Worm (Caenorhabditis elegans) whole organism, young adult: ENCODE measurements around the gene gldi-1.
"Not testable (repeated sequence)": the region's sequence is repeated elsewhere in the genome, so short reads cannot be mapped to it uniquely, and the experiment has no call there.

Source experiments
- F22D6.2 ChIP-seq: sonication (generic microtip); optimal IDR thresholded peaks from 2 replicates; lab custom pipeline; 2016; ENCODE audit warnings: mild to moderate bottlenecking, missing genetic modification characterization, missing compliant biosample characterization
- F33H1.4 ChIP-seq: fragments of 200-800 bp; sonication (Bioruptor generic); IDR thresholded peaks from 2 replicates; pipeline ENCODE4 v1.3.6; 2022; ENCODE audit warnings: missing genetic modification reagents, missing genetic modification characterization, missing compliant biosample characterization
- F57A8.1 ChIP-seq: fragments of 200-800 bp; sonication (Bioruptor generic); optimal IDR thresholded peaks from 2 replicates; lab custom pipeline; 2018; ENCODE audit warnings: mild to moderate bottlenecking, missing genetic modification characterization, moderate library complexity, missing compliant biosample characterization
- K11D2.4 ChIP-seq: fragments of 200-800 bp; sonication (Bioruptor generic); IDR thresholded peaks from 2 replicates; pipeline ENCODE4 v1.3.6; 2022; ENCODE audit warnings: missing genetic modification reagents, missing genetic modification characterization, missing compliant biosample characterization
- Y67H2A.10 ChIP-seq: fragments of 200-800 bp; sonication (Bioruptor generic); conservative IDR thresholded peaks from 2 replicates; pipeline ENCODE4 v1.3.6; 2022; ENCODE audit warnings: missing genetic modification reagents, missing genetic modification characterization, missing compliant biosample characterization
- cebp-1 ChIP-seq, 2 experiments: fragments of 200-800 bp in 1 of 2; sonication (Bioruptor generic) in 1 of 2; sonication (generic microtip) in 1 of 2; IDR thresholded peaks in 1 of 2; optimal IDR thresholded peaks in 1 of 2; 2 replicates each; pipeline versions ENCODE4 v1.3.6 to Lab custom; 2017 to 2022; ENCODE audit warnings: missing compliant biosample characterization in 2 of 2, missing genetic modification characterization in 2 of 2, mild to moderate bottlenecking in 1 of 2, missing genetic modification reagents in 1 of 2, moderate library complexity in 1 of 2
- ceh-100 ChIP-seq: fragments of 200-800 bp; sonication (Bioruptor generic); IDR thresholded peaks from 2 replicates; pipeline ENCODE4 v1.3.6; 2022; ENCODE audit warnings: missing genetic modification reagents, missing genetic modification characterization, missing compliant biosample characterization
- ceh-58 ChIP-seq: fragments of 200-800 bp; sonication (Bioruptor generic); IDR thresholded peaks from 2 replicates; pipeline ENCODE4 v1.3.6; 2022; ENCODE audit warnings: missing genetic modification characterization, missing compliant biosample characterization
- ceh-91 ChIP-seq: fragments of 200-800 bp; sonication (Bioruptor generic); IDR thresholded peaks from 2 replicates; pipeline ENCODE4 v1.3.6; 2022; ENCODE audit warnings: missing genetic modification reagents, missing genetic modification characterization, missing compliant biosample characterization
- efl-1 ChIP-seq: fragments of 150-350 bp; optimal IDR thresholded peaks from 2 replicates; lab custom pipeline; 2014; ENCODE audit warnings: missing biosample characterization, missing genetic modification reagents, missing genetic modification characterization
- egrh-3 ChIP-seq: fragments of 200-800 bp; sonication (Bioruptor generic); IDR thresholded peaks from 2 replicates; pipeline ENCODE4 v1.3.6; 2022; ENCODE audit warnings: missing genetic modification reagents, missing genetic modification characterization, missing compliant biosample characterization
- hmg-1.2 ChIP-seq: fragments of 200-800 bp; sonication (Bioruptor generic); IDR thresholded peaks from 2 replicates; pipeline ENCODE4 v1.3.6; 2022; ENCODE audit warnings: missing genetic modification reagents, missing genetic modification characterization, missing compliant biosample characterization
- hrde-1 ChIP-seq: sonication (generic microtip); optimal IDR thresholded peaks from 2 replicates; lab custom pipeline; 2016; ENCODE audit warnings: missing genetic modification characterization, mild to moderate bottlenecking, missing compliant biosample characterization, moderate library complexity, missing genotype, missing genetic modification reagents, borderline replicate concordance
- hsf-1 ChIP-seq: fragments of 200-800 bp; sonication (Bioruptor generic); IDR thresholded peaks from 2 replicates; pipeline ENCODE4 v1.3.6; 2022; ENCODE audit warnings: missing genetic modification reagents, missing genetic modification characterization, missing compliant biosample characterization
- let-607 ChIP-seq, 2 experiments: fragments of 200-800 bp in 1 of 2; sonication (Bioruptor generic) in 1 of 2; sonication (generic microtip) in 1 of 2; optimal IDR thresholded peaks; 2 replicates each; lab custom pipeline; 2016 to 2018; ENCODE audit warnings: mild to moderate bottlenecking in 2 of 2, missing compliant biosample characterization in 2 of 2, missing genetic modification characterization in 2 of 2, moderate library complexity in 2 of 2, missing genotype in 1 of 2
- lin-26 ChIP-seq: fragments of 200-800 bp; sonication (Bioruptor generic); IDR thresholded peaks from 2 replicates; pipeline ENCODE4 v1.3.6; 2022; ENCODE audit warnings: missing genetic modification reagents, missing genetic modification characterization, missing compliant biosample characterization
- lsl-1 ChIP-seq: fragments of 200-800 bp; sonication (Bioruptor generic); optimal IDR thresholded peaks from 2 replicates; lab custom pipeline; 2018; ENCODE audit warnings: mild to moderate bottlenecking, missing genetic modification characterization, moderate library complexity, missing compliant biosample characterization
- madf-10 ChIP-seq: sonication (generic microtip); optimal IDR thresholded peaks from 2 replicates; lab custom pipeline; 2016; ENCODE audit warnings: mild to moderate bottlenecking, missing genetic modification characterization, missing compliant biosample characterization
- madf-8 ChIP-seq: fragments of 200-800 bp; sonication (Bioruptor generic); conservative IDR thresholded peaks from 2 replicates; pipeline ENCODE4 v1.3.6; 2022; ENCODE audit warnings: missing genetic modification reagents, missing genetic modification characterization, missing compliant biosample characterization
- mes-4 ChIP-seq: sonication (generic microtip); optimal IDR thresholded peaks from 2 replicates; lab custom pipeline; 2016; ENCODE audit warnings: missing genotype, missing genetic modification characterization, missing compliant biosample characterization
- nfya-1 ChIP-seq: sonication (generic microtip); optimal IDR thresholded peaks from 2 replicates; lab custom pipeline; 2017; ENCODE audit warnings: antibody characterized with exemption, missing compliant biosample characterization, missing genetic modification characterization, borderline replicate concordance; ENCODE audit not compliant: insufficient read depth
- nfyb-1 ChIP-seq: fragments of 200-800 bp; sonication (Bioruptor generic); IDR thresholded peaks from 2 replicates; pipeline ENCODE4 v1.3.6; 2022; ENCODE audit warnings: missing genetic modification reagents, missing genetic modification characterization, missing compliant biosample characterization
- nhr-120 ChIP-seq: fragments of 200-800 bp; sonication (Bioruptor generic); IDR thresholded peaks from 2 replicates; pipeline ENCODE4 v1.3.6; 2022; ENCODE audit warnings: missing genetic modification characterization, missing compliant biosample characterization
- nhr-80 ChIP-seq: sonication (generic microtip); optimal IDR thresholded peaks from 2 replicates; lab custom pipeline; 2016; ENCODE audit warnings: missing genetic modification characterization, missing compliant biosample characterization
- repo-1 ChIP-seq: sonication (generic microtip); optimal IDR thresholded peaks from 2 replicates; lab custom pipeline; 2017; ENCODE audit warnings: mild to moderate bottlenecking, missing genetic modification characterization, missing compliant biosample characterization
- rpc-1 ChIP-seq, 2 experiments: fragments of 150-350 bp in 1 of 2; sonication (generic microtip) in 1 of 2; optimal IDR thresholded peaks; 2 replicates each; lab custom pipeline; 2014 to 2018; ENCODE audit warnings: missing biosample characterization in 1 of 2, missing genetic modification characterization in 1 of 2, missing genetic modification reagents in 1 of 2, missing genotype in 1 of 2
- snpc-3.4 ChIP-seq: sonication (generic microtip); optimal IDR thresholded peaks from 2 replicates; lab custom pipeline; 2017; ENCODE audit warnings: missing genetic modification characterization, mild to moderate bottlenecking, missing compliant biosample characterization, antibody characterized with exemption, moderate library complexity, missing genotype, missing genetic modification reagents
- xnd-1 ChIP-seq: sonication (generic microtip); optimal IDR thresholded peaks from 2 replicates; lab custom pipeline; 2016; ENCODE audit warnings: missing genotype, missing genetic modification reagents, missing genetic modification characterization, missing compliant biosample characterization

Gene gldi-1

ce11 chrII:457790-458189 lies 26.4 kb downstream of the gldi-1 start, which contains the start of gene gvd-1:
gvd-1 (minus strand) TSS chrII:457890.
- TF ChIP-seq ceh-100 (GFP tag; lab: Robert Waterston, UW) (no peak), ceh-58 (GFP tag; lab: Robert Waterston, UW) (no peak), F22D6.2 (tag; lab: Kevin White, UChicago) (no peak), lin-26 (GFP tag; lab: Robert Waterston, UW) (no peak), hrde-1 (tag; lab: Kevin White, UChicago) (no peak), nhr-80 (no peak), nhr-120 (GFP tag; lab: Robert Waterston, UW) (no peak), F57A8.1 (GFP tag; lab: Kevin White, UChicago) (no peak), madf-10 (tag; lab: Kevin White, UChicago) (no peak), efl-1 (no peak), egrh-3 (GFP tag; lab: Robert Waterston, UW) (no peak), mes-4 (no peak), hmg-1.2 (no peak), nfyb-1 (GFP tag; lab: Robert Waterston, UW) (no peak), nfya-1 (no peak), Y67H2A.10 (GFP tag; lab: Robert Waterston, UW) (no peak)

- TF ChIP-seq lsl-1 (GFP tag; lab: Kevin White, UChicago), result peak; percentile 0
- no peak for TF ChIP-seq let-607 (tag; optimal IDR thresholded peaks at IDR 0.05; lab: Kevin White, UChicago)
These were observed 27.8 kb downstream of the gldi-1 start for ce11 chrII:456371-456770.

ce11 chrII:454646-455045 lies 29.5 kb downstream of the gldi-1 start, which contains the start of gene W10D9.1:
W10D9.1 (plus strand) TSS chrII:454946.
- TF ChIP-seq cebp-1 (GFP tag; IDR thresholded peaks at IDR 0.05; lab: Robert Waterston, UW); cebp-1 (tag; optimal IDR thresholded peaks at IDR 0.05; lab: Kevin White, UChicago); K11D2.4 (GFP tag; lab: Robert Waterston, UW); repo-1 (tag; lab: Kevin White, UChicago): not testable (repeated sequence)

ce11 chrII:452159-452558 lies 32.0 kb downstream of the gldi-1 start:
- TF ChIP-seq F33H1.4 (peak; percentile 64), egrh-3 (GFP tag; lab: Robert Waterston, UW) (peak; percentile 54; the same call in 1 of the 2 replicates)

ce11 chrII:441102-441501 lies 43.1 kb downstream of the gldi-1 start, which contains the start of gene C24H12.1:
C24H12.1 (plus strand) TSS chrII:441402.
- not testable (repeated sequence) for TF ChIP-seq snpc-3.4 (tag; lab: Kevin White, UChicago); ceh-91 (GFP tag; lab: Robert Waterston, UW); hsf-1 (GFP tag; lab: Robert Waterston, UW)

- peak; percentile 57; the same call in 1 of the 2 replicates for TF ChIP-seq madf-8 (GFP tag; lab: Robert Waterston, UW)
- peak; percentile 87 for TF ChIP-seq hsf-1 (GFP tag; lab: Robert Waterston, UW)
- peak; percentile 58 for TF ChIP-seq xnd-1 (tag; lab: Kevin White, UChicago)
- TF ChIP-seq rpc-1 (optimal IDR thresholded peaks at IDR 0.05; lab: Kevin White, UChicago), result no peak
- no peak for TF ChIP-seq rpc-1 (tag; optimal IDR thresholded peaks at IDR 0.05; lab: Kevin White, UChicago)
- peak; percentile 8 for TF ChIP-seq efl-1
These were observed 46.9 kb downstream of the gldi-1 start for ce11 chrII:437279-437678.
